Fruit fly (Drosophila melanogaster) whole organism, embryonic: ENCODE data around the gene SelT.

ENCODE experiments used
- CG12942 ChIP-seq: fragments of 200-800 bp; sonication (Bioruptor generic); optimal IDR thresholded peaks from 3 replicates; lab custom pipeline; 2016; ENCODE audit warnings: missing biosample characterization, missing genetic modification characterization
- CG4404 ChIP-seq: fragments of 200-800 bp; sonication (Bioruptor generic); IDR thresholded peaks from 2 replicates; pipeline ENCODE4 v1.3.6; 2022; ENCODE audit warnings: missing biosample characterization, missing genetic modification characterization
- ewg ChIP-seq: fragments of 200-800 bp; sonication (Bioruptor generic); optimal IDR thresholded peaks from 3 replicates; lab custom pipeline; 2017; ENCODE audit warnings: mild to moderate bottlenecking, missing biosample characterization, missing genetic modification reagents, missing genetic modification characterization
- h ChIP-seq: fragments of >200 bp; optimal IDR thresholded peaks from 2 replicates; lab custom pipeline; 2017
- phol ChIP-seq: fragments of 200-800 bp; sonication (Bioruptor generic); optimal IDR thresholded peaks from 3 replicates; lab custom pipeline; 2018; ENCODE audit warnings: missing biosample characterization, mild to moderate bottlenecking, missing genetic modification characterization, moderate library complexity
- zfh2 ChIP-seq: fragments of 200-800 bp; sonication (Bioruptor generic); optimal IDR thresholded peaks from 2 replicates; lab custom pipeline; 2016; ENCODE audit warnings: missing biosample characterization, missing genetic modification characterization

DNA sequence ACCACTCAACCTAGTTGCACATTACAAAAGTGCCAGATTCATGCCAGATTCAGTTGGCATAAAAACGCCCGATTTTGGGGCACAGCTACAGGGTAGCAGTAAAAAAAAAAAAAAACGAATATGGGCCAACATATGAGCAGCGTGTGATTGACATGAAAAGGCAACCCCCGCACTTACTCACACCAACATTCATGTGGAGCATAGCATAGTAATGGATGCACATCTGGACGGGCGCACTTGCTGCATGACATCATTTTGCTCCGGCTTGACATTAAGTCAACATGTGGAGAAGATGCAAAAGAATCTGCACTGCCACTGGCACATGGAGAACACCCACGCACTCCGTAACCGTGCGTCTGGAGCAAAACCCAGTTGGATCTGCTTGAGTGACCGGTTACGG, 11.9 kb downstream of the SelT start:
- no peak for TF ChIP-seq zfh2 (GFP tag; lab: Kevin White, UChicago)
- TF ChIP-seq h (lab: Kevin White, UChicago): no peak
- TF ChIP-seq CG12942 (GFP tag; lab: Kevin White, UChicago): no peak
- no peak for TF ChIP-seq ewg (GFP tag; lab: Kevin White, UChicago)
- TF ChIP-seq CG4404 (GFP tag; lab: Robert Waterston, UW): no peak
- TF ChIP-seq phol (tag; lab: Kevin White, UChicago): no peak
